Worm (Caenorhabditis elegans): ENCODE measurements around the gene C48B4.8.

The C48B4.8 gene

DNA sequence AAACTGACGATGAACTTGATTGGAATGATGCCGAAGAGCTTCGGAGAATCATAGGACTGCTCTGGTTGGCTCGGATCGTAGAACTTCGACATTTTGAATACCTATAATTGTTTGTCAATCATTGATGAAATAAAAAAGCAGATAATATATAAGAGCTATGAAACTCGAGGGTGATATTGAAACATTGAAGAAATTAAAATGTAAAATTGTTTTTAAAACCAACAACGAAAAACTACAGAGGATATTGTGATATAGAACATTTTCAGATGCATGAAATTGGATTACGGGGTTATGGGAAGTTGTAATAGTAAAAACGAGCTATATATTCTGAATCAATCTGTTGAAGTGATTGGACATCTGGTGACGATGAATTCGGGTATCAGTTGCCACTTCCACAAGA is 3.4 kb upstream of the C48B4.8 start, which contains the start of gene C48B4.10:
Gene C48B4.10 (minus strand): TSS at position 101 of the 400 bp plus-strand sequence.
- no peak for TF ChIP-seq nhr-76 (tag; optimal IDR thresholded peaks at IDR 0.05)
- TF ChIP-seq zip-8 (tag; optimal IDR thresholded peaks at IDR 0.05), result no peak
- TF ChIP-seq nhr-237 (tag; optimal IDR thresholded peaks at IDR 0.05), result no peak
- TF ChIP-seq drap-1 (GFP tag; optimal IDR thresholded peaks at IDR 0.05), result no peak
- no peak for TF ChIP-seq unc-39 (tag; optimal IDR thresholded peaks at IDR 0.05)
- no peak for TF ChIP-seq sptf-1 (tag; optimal IDR thresholded peaks at IDR 0.05)
- no peak for TF ChIP-seq nhr-28 (tag; optimal IDR thresholded peaks at IDR 0.05)
- TF ChIP-seq ceh-43 (GFP tag; optimal IDR thresholded peaks at IDR 0.05), result no peak
- TF ChIP-seq lsy-2 (tag; optimal IDR thresholded peaks at IDR 0.05), result no peak
- TF ChIP-seq unc-62 (GFP tag; optimal IDR thresholded peaks at IDR 0.05), result no peak
- no peak for TF ChIP-seq ham-2 (GFP tag; optimal IDR thresholded peaks at IDR 0.05)
- no peak for TF ChIP-seq nhr-12 (tag; optimal IDR thresholded peaks at IDR 0.05)
- no peak for TF ChIP-seq flh-1 (GFP tag; optimal IDR thresholded peaks at IDR 0.05)
- TF ChIP-seq tbx-8 (GFP tag; optimal IDR thresholded peaks at IDR 0.05), result no peak
- TF ChIP-seq blmp-1 (tag; optimal IDR thresholded peaks at IDR 0.05), result no peak

ce11 chrIII:9563235-9563634 is 2.2 kb upstream of the C48B4.8 start, which contains the start of gene C48B4.9:
TSS of gene C48B4.9 (minus strand) at chrIII:9563335.
- TF ChIP-seq nhr-237 (tag; optimal IDR thresholded peaks at IDR 0.05), result no peak
- TF ChIP-seq ham-2 (GFP tag; optimal IDR thresholded peaks at IDR 0.05), result no peak
- no peak for TF ChIP-seq mls-2 (tag; optimal IDR thresholded peaks at IDR 0.05)
- no peak for TF ChIP-seq sptf-1 (tag; optimal IDR thresholded peaks at IDR 0.05)

- TF ChIP-seq tbx-8 (GFP tag; optimal IDR thresholded peaks at IDR 0.05) (no peak), nhr-28 (tag; optimal IDR thresholded peaks at IDR 0.05) (no peak), nhr-76 (tag; optimal IDR thresholded peaks at IDR 0.05) (no peak), ces-1 (GFP tag; optimal IDR thresholded peaks at IDR 0.05) (no peak)
These were observed 1.6 kb downstream of the C48B4.8 start, which contains the start of gene C48B4.7 for ce11 chrIII:9559381-9559881. TSS of gene C48B4.7 (minus strand) at chrIII:9559431.

ce11 chrIII:9558463-9558862 is 2.6 kb downstream of the C48B4.8 start, which contains the start of gene C48B4.6:
TSS of gene C48B4.6 (minus strand) at chrIII:9558563.
- TF ChIP-seq tbx-8 (GFP tag; optimal IDR thresholded peaks at IDR 0.05) (no peak), unc-62 (GFP tag; optimal IDR thresholded peaks at IDR 0.05) (no peak), ham-2 (GFP tag; optimal IDR thresholded peaks at IDR 0.05) (no peak), ceh-83 (GFP tag; optimal IDR thresholded peaks at IDR 0.05) (no peak), sem-2 (GFP tag; optimal IDR thresholded peaks at IDR 0.05) (no peak), flh-1 (GFP tag; optimal IDR thresholded peaks at IDR 0.05) (no peak), nhr-28 (tag; optimal IDR thresholded peaks at IDR 0.05) (no peak), nhr-76 (tag; optimal IDR thresholded peaks at IDR 0.05) (no peak), nhr-2 (tag; optimal IDR thresholded peaks at IDR 0.05) (no peak), unc-120 (tag; optimal IDR thresholded peaks at IDR 0.05; ENCODE audit: poor library complexity, severe bottlenecking) (no peak), hlh-1 (tag; optimal IDR thresholded peaks at IDR 0.05) (no peak), pha-4 (tag; optimal IDR thresholded peaks at IDR 0.05) (no peak), nhr-12 (tag; optimal IDR thresholded peaks at IDR 0.05) (no peak), elt-1 (tag; optimal IDR thresholded peaks at IDR 0.05; ENCODE audit: borderline replicate concordance, insufficient read depth) (no peak)

DNA sequence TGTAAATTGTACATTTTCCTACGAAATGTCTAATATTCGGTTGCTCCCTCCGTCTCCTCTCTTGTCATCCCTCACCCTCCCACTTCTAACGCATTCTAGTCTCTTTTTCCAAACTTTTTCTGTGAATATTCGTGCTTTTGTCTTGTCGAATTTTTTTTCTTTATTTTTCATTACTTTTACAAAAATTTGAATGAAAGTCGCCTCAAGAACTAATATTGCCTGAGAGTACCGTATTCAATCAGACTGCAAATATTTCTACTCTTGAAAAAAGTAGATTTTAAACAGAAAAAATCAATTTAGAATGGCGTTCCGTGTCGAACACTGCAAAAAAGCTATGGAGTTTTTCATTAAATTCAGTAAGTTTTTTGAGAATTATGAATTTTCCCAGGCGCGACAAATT is 4.8 kb downstream of the C48B4.8 start, which contains the start of gene ZK1098.11:
Gene ZK1098.11 (plus strand): TSS at position 301 of the 400 bp plus-strand sequence.
- no peak for TF ChIP-seq tbx-8 (GFP tag; optimal IDR thresholded peaks at IDR 0.05)
- no peak for TF ChIP-seq nhr-12 (tag; optimal IDR thresholded peaks at IDR 0.05)
- TF ChIP-seq unc-39 (tag; optimal IDR thresholded peaks at IDR 0.05), result no peak
- TF ChIP-seq mep-1 (tag; optimal IDR thresholded peaks at IDR 0.05), result no peak
- no peak for TF ChIP-seq ham-2 (GFP tag; optimal IDR thresholded peaks at IDR 0.05)
- no peak for TF ChIP-seq bed-3 (GFP tag; optimal IDR thresholded peaks at IDR 0.05)
- TF ChIP-seq hlh-1 (tag; optimal IDR thresholded peaks at IDR 0.05), result no peak
- no peak for TF ChIP-seq ces-1 (GFP tag; optimal IDR thresholded peaks at IDR 0.05)
- no peak for TF ChIP-seq ceh-39 (tag; optimal IDR thresholded peaks at IDR 0.05)
- no peak for TF ChIP-seq zip-8 (tag; optimal IDR thresholded peaks at IDR 0.05)
- TF ChIP-seq elt-3 (tag; optimal IDR thresholded peaks at IDR 0.05), result no peak
- no peak for TF ChIP-seq sptf-1 (tag; optimal IDR thresholded peaks at IDR 0.05)
- TF ChIP-seq mls-2 (tag; optimal IDR thresholded peaks at IDR 0.05), result no peak
- TF ChIP-seq lin-32 (GFP tag; optimal IDR thresholded peaks at IDR 0.05), result no peak
- no peak for TF ChIP-seq mab-5 (tag; optimal IDR thresholded peaks at IDR 0.05)
- no peak for TF ChIP-seq unc-62 (GFP tag; optimal IDR thresholded peaks at IDR 0.05)
- TF ChIP-seq ztf-11 (tag; optimal IDR thresholded peaks at IDR 0.05), result no peak
- TF ChIP-seq M03D4.4 (tag; optimal IDR thresholded peaks at IDR 0.05), result no peak
- TF ChIP-seq ceh-43 (GFP tag; optimal IDR thresholded peaks at IDR 0.05), result no peak
